Worm (Caenorhabditis elegans): ENCODE data around the gene K12B6.11.

- TF ChIP-seq ama-1 (optimal IDR thresholded peaks at IDR 0.05) (no peak), dmd-4 (tag; optimal IDR thresholded peaks at IDR 0.05; ENCODE audit: borderline replicate concordance) (no peak), ceh-6 (GFP tag; optimal IDR thresholded peaks at IDR 0.05) (no peak)
Observed at ce11 chrV:6319358-6319757, 30.7 kb downstream of the K12B6.11 start.
